Fruit fly (Drosophila melanogaster): ENCODE results near the gene CG17075.

CG17075 gene

DNA sequence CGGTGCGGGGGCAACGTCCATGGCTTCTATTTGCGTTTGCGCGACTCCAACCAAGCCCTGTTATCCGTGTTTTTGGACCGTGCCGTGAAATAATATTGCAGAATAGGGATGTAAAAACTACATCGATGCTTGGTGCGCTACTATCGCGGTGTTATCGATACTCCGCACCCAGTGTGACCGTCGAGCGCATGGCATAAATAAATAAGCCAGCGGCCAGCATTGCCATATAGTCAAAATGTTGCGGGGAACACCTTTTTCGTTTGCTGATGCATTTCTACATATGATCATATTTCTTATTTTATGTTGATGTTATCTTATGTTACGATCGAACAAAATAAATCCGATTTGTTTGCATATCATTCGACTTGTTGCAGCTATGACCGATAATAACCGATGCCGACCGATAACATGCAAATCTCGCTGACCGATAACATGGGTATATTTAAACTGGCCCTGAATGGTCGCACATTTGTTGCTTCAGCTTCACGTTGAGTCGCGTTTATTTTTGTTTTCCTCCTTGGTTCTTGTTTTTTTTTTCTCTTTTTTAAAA, 9.9 kb upstream of the CG17075 start, which contains the start of gene smo (continued):
- TF ChIP-seq CG15601 (tag; optimal IDR thresholded peaks at IDR 0.05) = peak; percentile 29
- TF ChIP-seq bab2 (GFP tag; optimal IDR thresholded peaks at IDR 0.05) = peak; percentile 30
- no peak for TF ChIP-seq toy (GFP tag; IDR thresholded peaks at IDR 0.05)
- no peak for TF ChIP-seq CG16779 (GFP tag; IDR thresholded peaks at IDR 0.05)
- TF ChIP-seq CG11085 (GFP tag; IDR thresholded peaks at IDR 0.05) = no peak
- peak; percentile 27 for TF ChIP-seq CG11398 (GFP tag; optimal IDR thresholded peaks at IDR 0.05)
- TF ChIP-seq dan (GFP tag; IDR thresholded peaks at IDR 0.05) = no peak
- peak; percentile 67 for TF ChIP-seq MESR4 (GFP tag; optimal IDR thresholded peaks at IDR 0.05)
- TF ChIP-seq amos (GFP tag; IDR thresholded peaks at IDR 0.05; ENCODE audit: partially characterized antibody) = peak; percentile 91
- TF ChIP-seq pros (GFP tag; optimal IDR thresholded peaks at IDR 0.05) = no peak
- TF ChIP-seq CG3407 (GFP tag; optimal IDR thresholded peaks at IDR 0.05) = no peak
- TF ChIP-seq zfh2 (GFP tag; optimal IDR thresholded peaks at IDR 0.05) = peak; percentile 34
- peak; percentile 40 to 66 for TF ChIP-seq Pdp1 (GFP tag; optimal IDR thresholded peaks at IDR 0.05)
- peak; percentile 65 for TF ChIP-seq HLH54F (GFP tag; optimal IDR thresholded peaks at IDR 0.05)
- no peak for TF ChIP-seq ftz-f1 (GFP tag; optimal IDR thresholded peaks at IDR 0.05)
- TF ChIP-seq Hr39 (optimal IDR thresholded peaks at IDR 0.05) = no peak
- no peak for TF ChIP-seq CG14441 (GFP tag; IDR thresholded peaks at IDR 0.05)
- no peak for TF ChIP-seq oc (tag; optimal IDR thresholded peaks at IDR 0.05)
- TF ChIP-seq CG17328 (GFP tag; IDR thresholded peaks at IDR 0.05) = no peak
- peak; percentile 14 for TF ChIP-seq nerfin-1 (tag; optimal IDR thresholded peaks at IDR 0.05)
- no peak for TF ChIP-seq cato (GFP tag; optimal IDR thresholded peaks at IDR 0.05; ENCODE audit: borderline replicate concordance)
- no peak for TF ChIP-seq CG6689 (GFP tag; IDR thresholded peaks at IDR 0.05)
- TF ChIP-seq ttk (GFP tag; IDR thresholded peaks at IDR 0.05) = no peak
- peak; percentile 29 for TF ChIP-seq tin (GFP tag; optimal IDR thresholded peaks at IDR 0.05)
- TF ChIP-seq cwo (GFP tag; optimal IDR thresholded peaks at IDR 0.05) = no peak
- peak; percentile 32 for TF ChIP-seq gro (GFP tag; optimal IDR thresholded peaks at IDR 0.05)
- peak; percentile 28 for TF ChIP-seq Nf-YC (tag; optimal IDR thresholded peaks at IDR 0.05)
- TF ChIP-seq CG17829 (tag; optimal IDR thresholded peaks at IDR 0.05) = peak; percentile 51
- TF ChIP-seq BEAF-32 (GFP tag; optimal IDR thresholded peaks at IDR 0.05) = peak; percentile 97
- TF ChIP-seq schlank (tag; optimal IDR thresholded peaks at IDR 0.05) = no peak
- TF ChIP-seq CG10462 (GFP tag; optimal IDR thresholded peaks at IDR 0.05) = no peak
- peak; percentile 48 for TF ChIP-seq CG10147 (GFP tag; optimal IDR thresholded peaks at IDR 0.05)
- peak; percentile 81 for TF ChIP-seq ato (GFP tag; IDR thresholded peaks at IDR 0.05; ENCODE audit: partially characterized antibody)
- no peak for TF ChIP-seq HLH3B (GFP tag; IDR thresholded peaks at IDR 0.05)
- peak in 1 of 2 experiments; percentile 3 for TF ChIP-seq bsh (GFP tag; optimal IDR thresholded peaks at IDR 0.05)
- TF ChIP-seq bbx (GFP tag; IDR thresholded peaks at IDR 0.05; ENCODE audit: partially characterized antibody) = peak; percentile 72
- TF ChIP-seq NfI (GFP tag; optimal IDR thresholded peaks at IDR 0.05) = no peak
- 0 out of 2 replicates have a peak, but pooled peaks have one; percentile 14 for TF ChIP-seq cas (GFP tag; IDR thresholded peaks at IDR 0.05)
- no peak for TF ChIP-seq Hey (tag; optimal IDR thresholded peaks at IDR 0.05)
- peak; percentile 87 for TF ChIP-seq unc-4 (GFP tag; IDR thresholded peaks at IDR 0.05; ENCODE audit: partially characterized antibody)
- TF ChIP-seq CrebB (tag; optimal IDR thresholded peaks at IDR 0.05) = peak; percentile 11
- peak; percentile 56 for TF ChIP-seq row (GFP tag; IDR thresholded peaks at IDR 0.05)
- TF ChIP-seq CG10321 (GFP tag; IDR thresholded peaks at IDR 0.05) = no peak
- TF ChIP-seq CG10543 (GFP tag; optimal IDR thresholded peaks at IDR 0.05) = no peak
- peak; percentile 67 for TF ChIP-seq CG10267 (tag; optimal IDR thresholded peaks at IDR 0.05)
- TF ChIP-seq Usf (GFP tag; optimal IDR thresholded peaks at IDR 0.05) = no peak
- no peak for TF ChIP-seq danr (GFP tag; IDR thresholded peaks at IDR 0.05)
- TF ChIP-seq CG8089 (GFP tag; optimal IDR thresholded peaks at IDR 0.05) = peak; percentile 29
- TF ChIP-seq CG3995 (GFP tag; optimal IDR thresholded peaks at IDR 0.05) = peak; percentile 57
- TF ChIP-seq lov (optimal IDR thresholded peaks at IDR 0.05) = no peak
- no peak for TF ChIP-seq lov (GFP tag; IDR thresholded peaks at IDR 0.05)
